Worm (Caenorhabditis elegans) whole organism, young adult: Measurements from ENCODE around the gene fbxa-151.
A peak's percentile ranks its signal among the peaks of the same experiment; 100 is the strongest.

Experiments
- B0019.2 ChIP-seq: fragments of 200-800 bp; sonication (Bioruptor generic); conservative IDR thresholded peaks from 2 replicates; pipeline ENCODE4 v1.3.6; 2022; ENCODE audit warnings: missing genetic modification reagents, missing genetic modification characterization, missing compliant biosample characterization
- B0336.3 ChIP-seq: fragments of 200-800 bp; sonication (Bioruptor generic); IDR thresholded peaks from 2 replicates; pipeline ENCODE4 v1.3.6; 2022; ENCODE audit warnings: missing genetic modification characterization, missing compliant biosample characterization
- F23B12.7 ChIP-seq: sonication (generic microtip); optimal IDR thresholded peaks from 2 replicates; lab custom pipeline; 2017; ENCODE audit warnings: missing genetic modification characterization, mild to moderate bottlenecking, missing compliant biosample characterization, antibody characterized with exemption, moderate library complexity; ENCODE audit not compliant: insufficient read depth
- F52B5.7 ChIP-seq: sonication (generic microtip); optimal IDR thresholded peaks from 2 replicates; lab custom pipeline; 2016; ENCODE audit warnings: mild to moderate bottlenecking, missing genetic modification characterization, missing compliant biosample characterization
- F57A8.1 ChIP-seq: fragments of 200-800 bp; sonication (Bioruptor generic); optimal IDR thresholded peaks from 2 replicates; lab custom pipeline; 2018; ENCODE audit warnings: mild to moderate bottlenecking, missing genetic modification characterization, moderate library complexity, missing compliant biosample characterization
- F57C9.4 ChIP-seq: sonication (generic microtip); optimal IDR thresholded peaks from 2 replicates; lab custom pipeline; 2017; ENCODE audit warnings: mild to moderate bottlenecking, missing genetic modification characterization, missing compliant biosample characterization
- Y53F4B.3 ChIP-seq: fragments of 200-800 bp; sonication (Bioruptor generic); IDR thresholded peaks from 2 replicates; pipeline ENCODE4 v1.3.6; 2022; ENCODE audit warnings: missing genetic modification reagents, missing genetic modification characterization, missing compliant biosample characterization
- Y79H2A.3 ChIP-seq: fragments of 200-800 bp; sonication (Bioruptor generic); conservative IDR thresholded peaks from 2 replicates; pipeline ENCODE4 v1.3.6; 2022; ENCODE audit warnings: missing genetic modification reagents, missing genetic modification characterization, missing compliant biosample characterization
- ZK185.1 ChIP-seq: sonication (generic microtip); optimal IDR thresholded peaks from 2 replicates; lab custom pipeline; 2016; ENCODE audit warnings: mild to moderate bottlenecking, missing genetic modification characterization, missing compliant biosample characterization; ENCODE audit not compliant: poor library complexity, severe bottlenecking
- ama-1 ChIP-seq, 3 experiments: fragments of 150-350 bp in 1 of 3; sonication (generic microtip) in 2 of 3; optimal IDR thresholded peaks; 2 replicates each; lab custom pipeline; 2014 to 2018; ENCODE audit warnings: missing biosample characterization in 2 of 3, missing genetic modification characterization in 2 of 3, missing genetic modification reagents in 2 of 3
- bed-1 ChIP-seq: fragments of 200-800 bp; sonication (Bioruptor generic); IDR thresholded peaks from 2 replicates; pipeline ENCODE4 v1.3.6; 2022; ENCODE audit warnings: missing genetic modification reagents, missing genetic modification characterization, missing compliant biosample characterization
- cebp-1 ChIP-seq, 2 experiments: fragments of 200-800 bp in 1 of 2; sonication (Bioruptor generic) in 1 of 2; sonication (generic microtip) in 1 of 2; IDR thresholded peaks in 1 of 2; optimal IDR thresholded peaks in 1 of 2; 2 replicates each; pipeline versions ENCODE4 v1.3.6 to Lab custom; 2017 to 2022; ENCODE audit warnings: missing compliant biosample characterization in 2 of 2, missing genetic modification characterization in 2 of 2, mild to moderate bottlenecking in 1 of 2, missing genetic modification reagents in 1 of 2, moderate library complexity in 1 of 2
- ceh-91 ChIP-seq: fragments of 200-800 bp; sonication (Bioruptor generic); IDR thresholded peaks from 2 replicates; pipeline ENCODE4 v1.3.6; 2022; ENCODE audit warnings: missing genetic modification reagents, missing genetic modification characterization, missing compliant biosample characterization
- chd-7 ChIP-seq: sonication (generic microtip); optimal IDR thresholded peaks from 2 replicates; lab custom pipeline; 2016; ENCODE audit warnings: mild to moderate bottlenecking, missing genetic modification characterization, moderate library complexity, missing compliant biosample characterization
- hmg-1.2 ChIP-seq: fragments of 200-800 bp; sonication (Bioruptor generic); IDR thresholded peaks from 2 replicates; pipeline ENCODE4 v1.3.6; 2022; ENCODE audit warnings: missing genetic modification reagents, missing genetic modification characterization, missing compliant biosample characterization
- lir-1 ChIP-seq: fragments of 200-800 bp; sonication (Bioruptor generic); conservative IDR thresholded peaks from 2 replicates; pipeline ENCODE4 v1.3.6; 2022; ENCODE audit warnings: missing genetic modification reagents, missing genetic modification characterization, missing compliant biosample characterization
- madf-3 ChIP-seq: fragments of 200-800 bp; sonication (Bioruptor generic); IDR thresholded peaks from 2 replicates; pipeline ENCODE4 v1.3.6; 2022; ENCODE audit warnings: missing genetic modification reagents, missing genetic modification characterization, missing compliant biosample characterization
- nhr-27 ChIP-seq: fragments of 200-800 bp; sonication (Bioruptor generic); optimal IDR thresholded peaks from 2 replicates; lab custom pipeline; 2018; ENCODE audit warnings: mild to moderate bottlenecking, missing genetic modification characterization, moderate library complexity, missing compliant biosample characterization
- nhr-80 ChIP-seq: sonication (generic microtip); optimal IDR thresholded peaks from 2 replicates; lab custom pipeline; 2016; ENCODE audit warnings: missing genetic modification characterization, missing compliant biosample characterization
- rec-8 ChIP-seq, 2 experiments: sonication (generic microtip); optimal IDR thresholded peaks; 2 replicates each; lab custom pipeline; 2016; ENCODE audit warnings: mild to moderate bottlenecking in 2 of 2, missing genetic modification characterization in 2 of 2, missing genetic modification reagents in 2 of 2, missing genotype in 2 of 2, missing biosample characterization in 1 of 2, missing compliant biosample characterization in 1 of 2, moderate library complexity in 1 of 2
- tbp1 ChIP-seq: fragments of 200-800 bp; sonication (Bioruptor generic); optimal IDR thresholded peaks from 2 replicates; lab custom pipeline; 2018; ENCODE audit warnings: mild to moderate bottlenecking, missing genetic modification characterization, missing compliant biosample characterization
- tbx-9 ChIP-seq: sonication (generic microtip); optimal IDR thresholded peaks from 2 replicates; lab custom pipeline; 2016; ENCODE audit warnings: borderline replicate concordance, missing genetic modification characterization, inconsistent platforms, missing compliant biosample characterization
- xnd-1 ChIP-seq: sonication (generic microtip); optimal IDR thresholded peaks from 2 replicates; lab custom pipeline; 2016; ENCODE audit warnings: missing genotype, missing genetic modification reagents, missing genetic modification characterization, missing compliant biosample characterization
- zfh-2 ChIP-seq: fragments of 200-800 bp; sonication (Bioruptor generic); conservative IDR thresholded peaks from 2 replicates; pipeline ENCODE4 v1.3.6; 2022; ENCODE audit warnings: missing genetic modification reagents, missing genetic modification characterization, missing compliant biosample characterization
- ztf-28 ChIP-seq: fragments of 200-800 bp; sonication (Bioruptor generic); IDR thresholded peaks from 2 replicates; pipeline ENCODE4 v1.3.6; 2022; ENCODE audit warnings: missing genetic modification reagents, missing genetic modification characterization, missing compliant biosample characterization

fbxa-151 gene

DNA sequence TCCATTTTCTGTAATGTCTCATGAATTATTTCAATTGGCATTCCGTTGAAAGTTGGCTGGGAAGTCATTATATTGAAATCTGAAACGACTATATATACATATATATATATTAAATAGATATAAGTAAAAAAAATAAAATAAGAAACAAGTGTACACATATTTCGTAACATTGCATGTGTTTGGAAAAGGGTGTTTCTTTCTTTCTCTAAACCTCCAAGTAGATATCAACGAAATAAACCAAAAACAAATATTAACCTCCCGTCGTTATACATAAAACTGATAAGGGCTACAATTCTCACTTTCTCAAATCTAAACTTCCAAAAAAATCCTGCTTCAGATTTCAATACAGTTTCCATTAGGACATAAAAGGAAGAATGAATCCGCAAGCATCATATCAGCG, 41.5 kb upstream of the fbxa-151 start, which contains the start of gene fbxa-79:
fbxa-79 (minus strand) TSS at position 86 of the 400 bp plus-strand sequence.
- TF ChIP-seq cebp-1 (GFP tag; IDR thresholded peaks at IDR 0.05; lab: Robert Waterston, UW) (peak; percentile 91), cebp-1 (tag; optimal IDR thresholded peaks at IDR 0.05; lab: Kevin White, UChicago) (peak; percentile 93), xnd-1 (tag; lab: Kevin White, UChicago) (no peak), nhr-80 (tag; lab: Kevin White, UChicago) (peak; percentile 36), rec-8 (tag; optimal IDR thresholded peaks at IDR 0.05; lab: Kevin White, UChicago) (no peak)

DNA sequence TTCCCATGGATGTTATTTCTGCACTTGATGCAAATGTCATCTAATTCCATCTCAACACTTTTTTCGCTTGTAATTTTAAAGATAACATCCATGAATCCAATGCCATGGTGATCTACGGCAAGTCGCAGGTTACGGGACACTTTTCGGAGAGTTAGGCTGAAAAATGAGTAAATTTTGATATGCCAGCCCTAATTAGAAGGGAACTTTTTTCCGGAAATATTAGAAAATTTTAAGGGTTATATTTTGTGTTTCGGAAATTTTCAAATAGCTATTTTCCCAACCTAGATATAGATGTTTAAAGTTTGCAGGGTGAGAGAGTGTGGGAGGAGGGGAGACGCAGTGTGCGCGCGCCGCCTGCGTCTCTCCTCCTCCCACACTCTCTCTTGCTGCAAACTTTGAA, 40.6 kb upstream of the fbxa-151 start:
- TF ChIP-seq hmg-1.2 (peak; percentile 84), madf-3 (no peak)

DNA sequence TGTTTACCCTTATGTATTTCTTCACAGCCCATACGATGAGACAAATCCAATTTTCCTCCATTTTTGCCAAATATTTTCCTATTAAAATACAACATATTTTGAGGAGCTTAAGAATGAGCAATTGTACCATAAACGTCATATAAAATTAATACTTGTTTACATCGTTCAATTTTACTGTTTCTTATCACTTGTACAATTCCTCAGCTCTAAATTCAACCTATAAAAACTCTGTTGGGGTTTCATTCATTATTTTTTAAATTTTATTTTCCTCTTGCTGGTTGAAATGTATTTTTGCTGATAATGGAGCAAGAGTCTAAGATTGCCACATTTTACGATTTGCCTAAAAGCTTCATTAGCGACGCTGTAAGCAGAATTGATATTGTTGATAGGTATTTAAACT, 36.7 kb upstream of the fbxa-151 start, which contains the start of gene fbxa-75:
fbxa-75 (plus strand) TSS at position 301 of the 400 bp plus-strand sequence.
- no peak for TF ChIP-seq Y53F4B.3 (GFP tag; lab: Robert Waterston, UW)

DNA sequence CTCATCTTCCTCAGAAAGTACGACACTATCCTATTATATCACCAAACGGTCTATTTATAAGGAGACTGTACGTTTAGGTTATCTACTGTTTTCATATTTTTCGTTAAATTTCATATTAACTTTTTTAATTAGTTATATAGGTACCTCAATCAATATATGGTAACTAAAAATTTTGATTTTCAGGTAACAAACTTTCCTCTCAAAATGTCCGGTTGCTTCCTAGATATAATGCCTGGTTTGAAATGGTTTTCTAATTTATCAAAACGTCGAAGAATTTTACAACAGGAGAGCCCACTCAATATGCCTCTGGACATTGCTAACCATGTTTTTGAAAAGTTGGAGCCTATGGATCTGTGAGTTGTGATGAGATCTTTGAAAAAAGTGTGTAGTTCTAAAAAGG, 30.9 kb upstream of the fbxa-151 start, which contains the start of gene fbxa-28:
fbxa-28 (plus strand) TSS at position 301 of the 400 bp plus-strand sequence.
- TF ChIP-seq ceh-91 (GFP tag; lab: Robert Waterston, UW) (no peak), zfh-2 (GFP tag; lab: Robert Waterston, UW) (no peak), Y79H2A.3 (no peak), B0019.2 (GFP tag; lab: Robert Waterston, UW) (no peak), ama-1 (optimal IDR thresholded peaks at IDR 0.05; lab: Kevin White, UChicago) (no peak), ama-1 (GFP tag; optimal IDR thresholded peaks at IDR 0.05; lab: Kevin White, UChicago) (no peak), F52B5.7 (no peak), madf-3 (no peak)

DNA sequence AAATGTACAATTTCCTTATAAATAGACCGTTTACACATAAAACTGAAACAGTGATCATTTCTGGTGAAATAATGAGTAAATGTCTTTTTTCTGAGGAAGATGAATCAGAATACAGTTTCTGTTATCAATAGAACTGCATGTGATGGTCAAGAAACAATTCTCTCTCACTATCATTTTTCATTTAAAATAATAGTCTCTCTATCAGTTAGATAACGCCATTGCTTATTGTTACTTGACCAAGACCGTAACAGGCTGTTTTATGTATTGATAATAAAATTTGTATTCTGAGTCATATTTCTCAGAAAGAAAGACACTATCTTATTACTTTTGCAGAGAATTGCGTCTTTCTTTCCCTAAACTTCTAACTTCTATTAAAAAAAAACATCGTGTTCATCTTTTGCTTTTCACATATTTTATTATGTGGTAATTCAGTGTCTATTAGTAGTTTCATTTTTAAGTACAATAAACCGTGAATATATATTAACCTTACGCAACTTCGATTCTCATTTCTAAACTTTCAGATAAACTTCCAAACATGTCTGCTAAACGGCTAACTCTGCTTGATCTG, 28.5 kb upstream of the fbxa-151 start, which contains the start of gene fbxa-35:
fbxa-35 (plus strand) TSS at position 518 of the 568 bp plus-strand sequence.
- TF ChIP-seq nhr-80 (tag; lab: Kevin White, UChicago) = peak; percentile 13
- no peak for TF ChIP-seq nhr-27 (tag; lab: Kevin White, UChicago)

DNA sequence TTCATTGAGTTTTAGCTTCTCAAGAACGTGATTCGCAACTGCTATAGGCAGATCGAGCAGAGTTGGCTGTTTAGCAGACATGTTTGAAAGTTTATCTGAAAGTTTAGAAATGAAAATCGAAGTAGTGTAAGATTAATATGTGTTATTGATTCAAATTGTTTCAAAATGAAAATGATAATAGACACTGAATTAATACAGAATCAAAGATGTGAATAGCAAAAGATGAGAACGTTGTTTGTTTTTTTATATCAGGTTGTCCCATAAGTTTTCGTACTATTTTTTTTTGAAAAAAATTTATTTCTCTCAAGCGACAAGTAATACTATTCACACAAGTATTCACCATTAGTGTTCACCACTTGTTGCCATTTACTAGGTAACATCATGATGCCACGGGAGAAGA, 26.4 kb upstream of the fbxa-151 start, which contains the start of gene fbxa-36:
fbxa-36 (minus strand) TSS at position 101 of the 400 bp plus-strand sequence.
- no peak for TF ChIP-seq ZK185.1 (tag; lab: Kevin White, UChicago)
- no peak for TF ChIP-seq tbx-9 (tag; lab: Kevin White, UChicago)
- no peak for TF ChIP-seq bed-1 (GFP tag; lab: Robert Waterston, UW)
- TF ChIP-seq chd-7 (tag; lab: Kevin White, UChicago) = no peak
- TF ChIP-seq lir-1 = no peak
- TF ChIP-seq F57C9.4 (tag; lab: Kevin White, UChicago) = no peak
- no peak for TF ChIP-seq B0336.3 (GFP tag; lab: Robert Waterston, UW)
- no peak for TF ChIP-seq tbp1 (GFP tag; lab: Kevin White, UChicago)
- TF ChIP-seq, all 124 proteins: peak for 0

DNA sequence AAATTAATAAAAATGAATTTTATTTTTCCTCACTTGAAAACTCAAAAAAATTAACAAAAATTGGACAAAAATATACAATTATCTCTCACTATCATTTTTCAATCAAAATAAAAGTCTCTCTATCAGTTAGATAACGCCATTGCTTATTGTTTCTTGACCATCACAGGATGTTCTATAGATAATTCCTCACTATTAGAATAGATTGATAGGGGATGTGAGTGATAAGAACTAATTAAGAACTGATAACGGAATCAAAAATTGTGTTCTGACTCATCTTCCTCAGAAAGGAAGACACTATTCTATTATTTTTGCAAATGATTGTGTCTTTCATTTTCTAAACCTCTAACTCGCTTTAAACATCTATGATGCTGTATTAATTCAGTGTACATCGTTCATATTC, 22.4 kb upstream of the fbxa-151 start:
- no peak for TF ChIP-seq ztf-28 (GFP tag; lab: Robert Waterston, UW)
- no peak for TF ChIP-seq F23B12.7 (tag; lab: Kevin White, UChicago)
- no peak for TF ChIP-seq F57A8.1
- TF ChIP-seq bed-1 (GFP tag; lab: Robert Waterston, UW) = no peak
